Fruit fly (Drosophila melanogaster) whole organism, embryonic: Measurements from ENCODE around the gene Targ3.
A peak's percentile ranks its signal among the peaks of the same experiment; 100 is the strongest.

Experiments used
- Abd-B ChIP-seq: fragments of 200-800 bp; sonication (Bioruptor generic); optimal IDR thresholded peaks from 2 replicates; lab custom pipeline; 2018; ENCODE audit warnings: missing biosample characterization, mild to moderate bottlenecking, missing genetic modification characterization, moderate library complexity
- Asciz ChIP-seq: fragments of 200-800 bp; sonication (Bioruptor generic); optimal IDR thresholded peaks from 2 replicates; lab custom pipeline; 2017; ENCODE audit warnings: missing biosample characterization, mild to moderate bottlenecking, missing genetic modification characterization, missing genetic modification reagents
- CG10462 ChIP-seq: fragments of 200-800 bp; sonication (Bioruptor generic); optimal IDR thresholded peaks from 2 replicates; lab custom pipeline; 2016; ENCODE audit warnings: missing biosample characterization, missing genetic modification characterization
- CG10543 ChIP-seq: fragments of 200-800 bp; sonication (Bioruptor generic); optimal IDR thresholded peaks from 3 replicates; lab custom pipeline; 2017; ENCODE audit warnings: missing biosample characterization, mild to moderate bottlenecking, missing genetic modification characterization, moderate library complexity
- CG10979 ChIP-seq: fragments of 200-800 bp; sonication (Bioruptor generic); optimal IDR thresholded peaks from 2 replicates; lab custom pipeline; 2018; ENCODE audit warnings: missing biosample characterization, mild to moderate bottlenecking, missing genetic modification characterization, moderate library complexity
- CG12104 ChIP-seq: fragments of 200-800 bp; sonication (Bioruptor generic); optimal IDR thresholded peaks from 3 replicates; lab custom pipeline; 2016; ENCODE audit warnings: missing biosample characterization, missing genetic modification characterization
- CG13296 ChIP-seq: fragments of 200-800 bp; sonication (Bioruptor generic); optimal IDR thresholded peaks from 3 replicates; lab custom pipeline; 2018; ENCODE audit warnings: missing biosample characterization, mild to moderate bottlenecking, missing genetic modification characterization
- CG13775 ChIP-seq: fragments of 200-800 bp; sonication (Bioruptor generic); optimal IDR thresholded peaks from 3 replicates; lab custom pipeline; 2017; ENCODE audit warnings: missing biosample characterization, mild to moderate bottlenecking, missing genetic modification characterization
- CG14014 ChIP-seq: fragments of 200-800 bp; sonication (Bioruptor generic); IDR thresholded peaks from 2 replicates; pipeline ENCODE4 v1.3.6; 2022; ENCODE audit warnings: missing biosample characterization, missing genetic modification characterization
- CG1603 ChIP-seq: fragments of 200-800 bp; sonication (Bioruptor generic); optimal IDR thresholded peaks from 2 replicates; lab custom pipeline; 2019; ENCODE audit warnings: missing biosample characterization, mild to moderate bottlenecking, missing genetic modification characterization, moderate library complexity
- CG17361 ChIP-seq: fragments of 200-800 bp; sonication (Bioruptor generic); IDR thresholded peaks from 3 replicates; pipeline ENCODE4 v1.3.6; 2022; ENCODE audit warnings: missing biosample characterization, missing genetic modification characterization
- CG17829 ChIP-seq: fragments of 200-800 bp; optimal IDR thresholded peaks from 2 replicates; lab custom pipeline; 2019; ENCODE audit warnings: missing biosample characterization, mild to moderate bottlenecking, missing genetic modification characterization, moderate library complexity
- CG30020 ChIP-seq: fragments of 200-800 bp; optimal IDR thresholded peaks from 2 replicates; lab custom pipeline; 2019; ENCODE audit warnings: missing biosample characterization, mild to moderate bottlenecking, missing genetic modification characterization, moderate library complexity
- CG42726 ChIP-seq: fragments of 200-800 bp; sonication (Bioruptor generic); IDR thresholded peaks from 2 replicates; pipeline ENCODE4 v1.3.6; 2022; ENCODE audit warnings: missing biosample characterization, missing genetic modification characterization; ENCODE audit not compliant: partially characterized antibody
- CG4282 ChIP-seq: fragments of 200-800 bp; sonication (Bioruptor generic); optimal IDR thresholded peaks from 2 replicates; lab custom pipeline; 2016; ENCODE audit warnings: missing biosample characterization, missing genetic modification characterization
- CG4404 ChIP-seq: fragments of 200-800 bp; sonication (Bioruptor generic); IDR thresholded peaks from 2 replicates; pipeline ENCODE4 v1.3.6; 2022; ENCODE audit warnings: missing biosample characterization, missing genetic modification characterization
- CG6175 ChIP-seq: fragments of 200-800 bp; sonication (Bioruptor generic); IDR thresholded peaks from 3 replicates; pipeline ENCODE4 v1.3.6; 2022; ENCODE audit warnings: missing biosample characterization, missing genetic modification characterization
- CG6813 ChIP-seq: fragments of 200-800 bp; sonication (Bioruptor generic); optimal IDR thresholded peaks from 2 replicates; lab custom pipeline; 2017; ENCODE audit warnings: missing biosample characterization, missing genetic modification characterization, mild to moderate bottlenecking, moderate library complexity, missing genetic modification reagents
- CG8290 ChIP-seq, 3 experiments: fragments of 200-800 bp; sonication (Bioruptor generic); optimal IDR thresholded peaks; 2 replicates each; lab custom pipeline; 2016 to 2019; ENCODE audit warnings: missing biosample characterization in 3 of 3, missing genetic modification characterization in 3 of 3, mild to moderate bottlenecking in 2 of 3, moderate library complexity in 1 of 3
- CG9932 ChIP-seq: fragments of 200-800 bp; sonication (Bioruptor generic); IDR thresholded peaks from 2 replicates; pipeline ENCODE4 v1.3.6; 2022; ENCODE audit warnings: missing biosample characterization, missing genetic modification characterization
- Dad ChIP-seq: fragments of 200-800 bp; sonication (Bioruptor generic); optimal IDR thresholded peaks from 3 replicates; lab custom pipeline; 2016; ENCODE audit warnings: missing biosample characterization, missing genetic modification characterization
- Deaf1 ChIP-seq: fragments of 200-800 bp; optimal IDR thresholded peaks from 3 replicates; lab custom pipeline; 2019; ENCODE audit warnings: missing biosample characterization, mild to moderate bottlenecking, missing genetic modification characterization, moderate library complexity
- E2f2 ChIP-seq: fragments of 200-800 bp; sonication (Bioruptor generic); IDR thresholded peaks from 2 replicates; pipeline ENCODE4 v1.3.6; 2022; ENCODE audit warnings: missing biosample characterization, missing genetic modification characterization
- MTF-1 ChIP-seq: fragments of 200-800 bp; sonication (Bioruptor generic); optimal IDR thresholded peaks from 2 replicates; lab custom pipeline; 2018; ENCODE audit warnings: missing biosample characterization, mild to moderate bottlenecking, missing genetic modification characterization, borderline replicate concordance
- Mrtf ChIP-seq: fragments of 200-800 bp; sonication (Bioruptor generic); IDR thresholded peaks from 3 replicates; pipeline ENCODE4 v1.3.6; 2022; ENCODE audit warnings: missing biosample characterization, missing genetic modification characterization
- Neu2 ChIP-seq: fragments of 200-800 bp; sonication (Bioruptor generic); optimal IDR thresholded peaks from 3 replicates; lab custom pipeline; 2016; ENCODE audit warnings: missing biosample characterization, missing genetic modification characterization, borderline replicate concordance
- Nf-YA ChIP-seq: fragments of 200-800 bp; sonication (Bioruptor generic); IDR thresholded peaks from 2 replicates; pipeline ENCODE4 v1.3.6; 2022; ENCODE audit warnings: missing biosample characterization, missing genetic modification characterization
- Opbp ChIP-seq: fragments of 200-800 bp; sonication (Bioruptor generic); IDR thresholded peaks from 3 replicates; pipeline ENCODE4 v1.3.6; 2022; ENCODE audit warnings: missing biosample characterization, missing genetic modification characterization; ENCODE audit not compliant: partially characterized antibody
- al ChIP-seq: fragments of 200-800 bp; sonication (Bioruptor generic); IDR thresholded peaks from 2 replicates; pipeline ENCODE4 v1.3.6; 2022; ENCODE audit warnings: missing biosample characterization, missing genetic modification characterization
- az2 ChIP-seq: fragments of 200-800 bp; sonication (Bioruptor generic); optimal IDR thresholded peaks from 3 replicates; lab custom pipeline; 2016; ENCODE audit warnings: missing biosample characterization, missing genetic modification characterization
- bcd ChIP-seq: fragments of 200-800 bp; sonication (Bioruptor generic); optimal IDR thresholded peaks from 2 replicates; lab custom pipeline; 2017; ENCODE audit warnings: missing biosample characterization, mild to moderate bottlenecking, missing genetic modification characterization
- cas ChIP-seq: fragments of 200-800 bp; sonication (Bioruptor generic); IDR thresholded peaks from 2 replicates; pipeline ENCODE4 v1.3.6; 2022; ENCODE audit warnings: missing biosample characterization, missing genetic modification characterization
- chn ChIP-seq: fragments of 200-800 bp; sonication (Bioruptor generic); optimal IDR thresholded peaks from 2 replicates; lab custom pipeline; 2016; ENCODE audit warnings: missing biosample characterization, missing genetic modification characterization
- corto ChIP-seq: fragments of 200-800 bp; sonication (Bioruptor generic); optimal IDR thresholded peaks from 2 replicates; lab custom pipeline; 2016; ENCODE audit warnings: missing biosample characterization, mild to moderate bottlenecking, missing genetic modification characterization, moderate library complexity
- disco-r ChIP-seq: fragments of 200-800 bp; sonication (Bioruptor generic); optimal IDR thresholded peaks from 2 replicates; lab custom pipeline; 2016; ENCODE audit warnings: missing biosample characterization, missing genetic modification characterization
- dmrt99B ChIP-seq: fragments of 200-800 bp; sonication (Bioruptor generic); optimal IDR thresholded peaks from 2 replicates; lab custom pipeline; 2018; ENCODE audit warnings: missing biosample characterization, mild to moderate bottlenecking, missing genetic modification characterization, moderate library complexity
- dpn ChIP-seq, 2 experiments: fragments of 200-800 bp; sonication (Bioruptor generic); optimal IDR thresholded peaks; 3 replicates each; lab custom pipeline; 2016; ENCODE audit warnings: missing biosample characterization in 2 of 2, missing genetic modification characterization in 2 of 2
- eyg ChIP-seq: fragments of 200-800 bp; sonication (Bioruptor generic); optimal IDR thresholded peaks from 3 replicates; lab custom pipeline; 2016; ENCODE audit warnings: missing biosample characterization, missing genetic modification characterization
- grau ChIP-seq: fragments of 200-800 bp; optimal IDR thresholded peaks from 3 replicates; lab custom pipeline; 2019; ENCODE audit warnings: missing biosample characterization, mild to moderate bottlenecking, missing genetic modification characterization, moderate library complexity
- ham ChIP-seq: fragments of 200-800 bp; sonication (Bioruptor generic); IDR thresholded peaks from 2 replicates; pipeline ENCODE4 v1.3.6; 2022; ENCODE audit warnings: missing biosample characterization, missing genetic modification characterization
- hbn ChIP-seq: fragments of 200-800 bp; sonication (Bioruptor generic); IDR thresholded peaks from 2 replicates; pipeline ENCODE4 v1.3.6; 2022; ENCODE audit warnings: missing biosample characterization, missing genetic modification characterization; ENCODE audit not compliant: partially characterized antibody
- insv ChIP-seq, 2 experiments: fragments of 200-800 bp; sonication (Bioruptor generic); optimal IDR thresholded peaks; 3 replicates each; lab custom pipeline; 2016 to 2018; ENCODE audit warnings: missing biosample characterization in 2 of 2, missing genetic modification characterization in 2 of 2
- lilli ChIP-seq: fragments of 200-800 bp; sonication (Bioruptor generic); optimal IDR thresholded peaks from 3 replicates; lab custom pipeline; 2016; ENCODE audit warnings: missing biosample characterization, missing genetic modification characterization
- maf-S ChIP-seq: fragments of 200-800 bp; sonication (Bioruptor generic); optimal IDR thresholded peaks from 2 replicates; lab custom pipeline; 2016; ENCODE audit warnings: missing biosample characterization, missing genetic modification characterization
- org-1 ChIP-seq: fragments of 200-800 bp; sonication (Bioruptor generic); optimal IDR thresholded peaks from 2 replicates; lab custom pipeline; 2017; ENCODE audit warnings: missing biosample characterization, missing genetic modification characterization
- pb ChIP-seq: fragments of 200-800 bp; sonication (Bioruptor generic); optimal IDR thresholded peaks from 3 replicates; lab custom pipeline; 2016; ENCODE audit warnings: missing biosample characterization, missing genetic modification characterization
- phol ChIP-seq: fragments of 200-800 bp; sonication (Bioruptor generic); optimal IDR thresholded peaks from 3 replicates; lab custom pipeline; 2018; ENCODE audit warnings: missing biosample characterization, mild to moderate bottlenecking, missing genetic modification characterization, moderate library complexity
- pum ChIP-seq: fragments of 200-800 bp; sonication (Bioruptor generic); optimal IDR thresholded peaks from 2 replicates; lab custom pipeline; 2016; ENCODE audit warnings: missing biosample characterization, missing genetic modification characterization
- schlank ChIP-seq: fragments of 200-800 bp; sonication (Bioruptor generic); optimal IDR thresholded peaks from 2 replicates; lab custom pipeline; 2018; ENCODE audit warnings: missing biosample characterization, mild to moderate bottlenecking, missing genetic modification characterization
- sqz ChIP-seq: fragments of 200-800 bp; sonication (Bioruptor generic); optimal IDR thresholded peaks from 3 replicates; lab custom pipeline; 2018; ENCODE audit warnings: missing biosample characterization, mild to moderate bottlenecking, missing genetic modification characterization
- wek ChIP-seq: fragments of 200-800 bp; sonication (Bioruptor generic); optimal IDR thresholded peaks from 3 replicates; lab custom pipeline; 2018; ENCODE audit warnings: missing biosample characterization, mild to moderate bottlenecking, missing genetic modification characterization, moderate library complexity

Targ3 gene

DNA sequence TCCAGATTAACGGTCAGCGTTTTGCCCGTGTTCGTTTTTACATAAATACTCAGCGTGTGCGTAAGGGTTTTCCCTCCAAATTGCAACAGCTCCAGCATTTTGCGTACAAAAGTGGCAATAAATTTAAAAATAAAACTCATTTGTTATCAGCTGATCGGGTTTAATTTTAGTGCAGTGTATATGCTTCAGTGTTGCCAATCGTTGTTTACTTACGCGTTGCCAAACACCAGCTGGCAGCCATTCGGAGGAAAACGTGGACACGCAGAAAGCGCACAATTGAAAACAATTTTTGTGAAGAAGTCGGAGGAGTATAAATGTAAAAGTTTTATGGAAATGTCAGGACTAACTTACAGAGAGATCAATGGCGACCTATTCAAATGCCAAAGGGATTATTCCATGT is at the start of gene Targ3, which contains the start of gene park (continued):
- TF ChIP-seq CG13296 (GFP tag; lab: Kevin White, UChicago) (peak; percentile 1), eyg (no peak), cas (no peak), CG1603 (tag; lab: Kevin White, UChicago) (peak; percentile 68), Neu2 (GFP tag; lab: Kevin White, UChicago) (no peak), CG30020 (tag; lab: Kevin White, UChicago) (no peak), Mrtf (no peak), insv (GFP tag; optimal IDR thresholded peaks at IDR 0.05; lab: Kevin White, UChicago) (no peak), CG4282 (peak; percentile 55), CG14014 (GFP tag; lab: Robert Waterston, UW) (no peak), pb (GFP tag; lab: Kevin White, UChicago) (no peak), hbn (no peak), CG12104 (no peak), CG13775 (GFP tag; lab: Kevin White, UChicago) (peak; percentile 2), org-1 (GFP tag; lab: Kevin White, UChicago) (no peak), CG4404 (GFP tag; lab: Robert Waterston, UW) (no peak), CG9932 (GFP tag; lab: Robert Waterston, UW) (peak; percentile 29; the same call in 1 of the 2 replicates), MTF-1 (GFP tag; lab: Kevin White, UChicago) (no peak), schlank (no peak), Abd-B (GFP tag; lab: Kevin White, UChicago) (no peak), disco-r (GFP tag; lab: Kevin White, UChicago) (no peak), CG10543 (peak; percentile 22), wek (no peak), bcd (GFP tag; lab: Kevin White, UChicago) (peak; percentile 19), CG10979 (tag; lab: Kevin White, UChicago) (peak; percentile 1), E2f2 (GFP tag; lab: Robert Waterston, UW) (peak; percentile 90), corto (GFP tag; lab: Kevin White, UChicago) (no peak), CG6175 (no peak), Nf-YA (GFP tag; lab: Robert Waterston, UW) (no peak), CG8290 (GFP tag; optimal IDR thresholded peaks at IDR 0.05; lab: Kevin White, UChicago) (no peak), CG8290 (tag; optimal IDR thresholded peaks at IDR 0.05; lab: Kevin White, UChicago) (peak in 1 of 2 experiments; percentile 80), CG6813 (GFP tag; lab: Kevin White, UChicago) (no peak), sqz (no peak), az2 (GFP tag; lab: Kevin White, UChicago) (no peak), CG10462 (GFP tag; lab: Kevin White, UChicago) (no peak), CG17361 (GFP tag; lab: Robert Waterston, UW) (no peak), pum (no peak), CG42726 (GFP tag; lab: Robert Waterston, UW) (no peak), al (no peak), lilli (GFP tag; lab: Kevin White, UChicago) (peak; percentile 61), chn (GFP tag; lab: Kevin White, UChicago) (no peak), Asciz (GFP tag; lab: Kevin White, UChicago) (no peak), Deaf1 (no peak), dmrt99B (no peak), ham (GFP tag; lab: Robert Waterston, UW) (no peak), Dad (GFP tag; lab: Kevin White, UChicago) (peak; percentile 1), maf-S (GFP tag; lab: Kevin White, UChicago) (peak; percentile 13), dpn (GFP tag; optimal IDR thresholded peaks at IDR 0.05; lab: Kevin White, UChicago) (peak; percentile 33 to 50), CG17829 (tag; lab: Kevin White, UChicago) (peak; percentile 4), phol (tag; lab: Kevin White, UChicago) (peak; percentile 15), Opbp (no peak), grau (tag; lab: Kevin White, UChicago) (peak; percentile 20)
